Worm (Caenorhabditis elegans): ENCODE measurements around the gene rep-1.

DNA sequence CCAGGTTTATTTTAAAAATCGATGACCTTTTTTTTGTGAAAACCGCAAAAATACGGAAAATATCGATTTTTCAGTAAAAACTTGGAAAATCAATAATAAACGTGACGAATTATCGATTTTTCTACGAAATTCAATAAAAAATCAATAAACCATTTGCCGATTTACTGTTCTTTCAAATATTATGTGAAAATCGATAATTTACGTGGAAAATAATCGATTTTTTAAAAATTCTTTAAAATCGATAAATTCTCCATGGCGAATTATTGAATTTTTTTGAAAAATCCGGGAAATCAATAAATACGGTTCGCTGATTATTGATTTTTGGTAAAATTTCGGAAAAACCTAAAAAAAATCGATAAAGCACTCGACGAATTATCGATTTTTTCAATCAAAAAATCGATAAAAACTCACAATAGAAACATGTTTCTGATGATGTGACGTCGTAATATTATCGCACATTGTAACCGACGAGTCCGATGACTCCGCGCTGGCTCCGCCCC, 14.2 kb downstream of the rep-1 start:
- TF ChIP-seq ceh-18 (tag; optimal IDR thresholded peaks at IDR 0.05): no peak
- TF ChIP-seq zip-5 (tag; optimal IDR thresholded peaks at IDR 0.05): no peak
- TF ChIP-seq pha-4 (tag; optimal IDR thresholded peaks at IDR 0.05): no peak
- TF ChIP-seq ztf-16 (tag; optimal IDR thresholded peaks at IDR 0.05): no peak
- no peak for TF ChIP-seq fkh-10 (GFP tag; optimal IDR thresholded peaks at IDR 0.05)
- no peak for TF ChIP-seq eyg-1 (tag; optimal IDR thresholded peaks at IDR 0.05)
- TF ChIP-seq elt-2 (tag; optimal IDR thresholded peaks at IDR 0.05): no peak
- TF ChIP-seq ama-1 (optimal IDR thresholded peaks at IDR 0.05): no peak
- no peak for TF ChIP-seq ceh-24 (tag; optimal IDR thresholded peaks at IDR 0.05)
- no peak for TF ChIP-seq pqm-1 (tag; optimal IDR thresholded peaks at IDR 0.05)
- TF ChIP-seq elt-4 (tag; optimal IDR thresholded peaks at IDR 0.05): no peak

Measured in whole organism, late embryonic.